Fruit fly (Drosophila melanogaster) S2 (cell line): Measurements from ENCODE around the gene Arpc2.

Source experiments
- CG8478 ChIP-seq: fragments of >200 bp; optimal IDR thresholded peaks from 2 replicates; lab custom pipeline; 2018
- CTCF ChIP-seq, 2 experiments: fragments of >200 bp; optimal IDR thresholded peaks; 2 replicates each; lab custom pipeline; 2018

DNA sequence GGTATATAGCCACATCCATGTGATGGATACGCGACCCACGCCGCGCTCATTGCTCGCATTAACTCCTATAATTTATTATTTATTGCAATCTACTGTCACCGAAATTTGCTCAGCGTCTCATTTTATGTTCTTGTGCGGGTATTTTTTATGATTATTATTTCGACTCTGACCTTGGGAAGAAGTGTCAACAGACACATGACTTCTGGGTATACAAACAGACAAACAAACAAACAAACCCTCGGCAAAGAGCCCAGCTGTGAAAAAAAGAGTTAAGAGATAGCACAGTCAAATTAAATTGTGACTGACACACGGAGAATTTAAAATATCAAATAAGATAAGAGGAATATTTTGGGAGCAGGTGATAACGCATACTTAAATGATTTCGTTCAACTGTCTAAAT, 26.9 kb upstream of the Arpc2 start:
- TF ChIP-seq CTCF (optimal IDR thresholded peaks at IDR 0.05; lab: Kevin White, UChicago) = no peak
- no peak for TF ChIP-seq CG8478 (lab: Kevin White, UChicago)
